Worm (Caenorhabditis elegans) whole organism, L3 larva: Measurements from ENCODE around the gene cpz-2.

Experiments used
- R02D3.7 ChIP-seq: fragments of 150-350 bp; optimal IDR thresholded peaks from 2 replicates; lab custom pipeline; 2014; ENCODE audit warnings: missing biosample characterization, missing genetic modification characterization
- ZK546.5 ChIP-seq: sonication (generic microtip); optimal IDR thresholded peaks from 2 replicates; lab custom pipeline; 2017; ENCODE audit warnings: missing biosample characterization, missing genetic modification characterization
- aly-2 ChIP-seq: fragments of 150-350 bp; optimal IDR thresholded peaks from 2 replicates; lab custom pipeline; 2014; ENCODE audit warnings: missing biosample characterization, missing genetic modification characterization
- ama-1 ChIP-seq: fragments of 150-350 bp; optimal IDR thresholded peaks from 2 replicates; lab custom pipeline; 2018
- ceh-16 ChIP-seq: sonication (generic microtip); optimal IDR thresholded peaks from 2 replicates; lab custom pipeline; 2017; ENCODE audit warnings: missing biosample characterization, missing genetic modification characterization
- ceh-28 ChIP-seq: fragments of 150-350 bp; optimal IDR thresholded peaks from 2 replicates; lab custom pipeline; 2014; ENCODE audit warnings: missing biosample characterization, missing genetic modification reagents, missing genetic modification characterization
- ceh-82 ChIP-seq: fragments of 150-350 bp; optimal IDR thresholded peaks from 2 replicates; lab custom pipeline; 2014; ENCODE audit warnings: missing biosample characterization, missing genetic modification characterization
- ceh-9 ChIP-seq: sonication (generic microtip); optimal IDR thresholded peaks from 2 replicates; lab custom pipeline; 2018; ENCODE audit warnings: missing biosample characterization, missing genetic modification characterization
- daf-12 ChIP-seq: fragments of 150-350 bp; optimal IDR thresholded peaks from 2 replicates; lab custom pipeline; 2014; ENCODE audit warnings: missing biosample characterization, missing genetic modification reagents, missing genetic modification characterization
- egl-5 ChIP-seq: fragments of 150-350 bp; optimal IDR thresholded peaks from 2 replicates; lab custom pipeline; 2017; ENCODE audit warnings: missing biosample characterization, missing genetic modification reagents, missing genetic modification characterization, inconsistent platforms
- elt-1 ChIP-seq: fragments of 150-350 bp; optimal IDR thresholded peaks from 2 replicates; lab custom pipeline; 2014; ENCODE audit warnings: missing biosample characterization, missing genetic modification characterization
- elt-2 ChIP-seq: sonication (generic microtip); optimal IDR thresholded peaks from 2 replicates; lab custom pipeline; 2016; ENCODE audit warnings: missing genetic modification reagents, mild to moderate bottlenecking, missing genetic modification characterization, missing compliant biosample characterization
- elt-3 ChIP-seq, 3 experiments: fragments of 150-350 bp in 1 of 3; sonication (generic microtip) in 2 of 3; optimal IDR thresholded peaks; 2 replicates in 2 of 3; 4 replicates in 1 of 3; lab custom pipeline; 2014 to 2017; ENCODE audit warnings: missing biosample characterization in 3 of 3, missing genetic modification characterization in 3 of 3
- eor-1 ChIP-seq, 2 experiments: fragments of 150-350 bp; optimal IDR thresholded peaks; 2 replicates each; lab custom pipeline; 2014 to 2018; ENCODE audit warnings: missing biosample characterization in 2 of 2, missing genetic modification characterization in 2 of 2
- fkh-10 ChIP-seq: sonication (generic microtip); optimal IDR thresholded peaks from 2 replicates; lab custom pipeline; 2017; ENCODE audit warnings: missing biosample characterization, missing genetic modification reagents, missing genetic modification characterization
- jun-1 ChIP-seq: fragments of 150-350 bp; optimal IDR thresholded peaks from 2 replicates; lab custom pipeline; 2014; ENCODE audit warnings: missing biosample characterization, missing genetic modification reagents, missing genetic modification characterization
- lin-15B ChIP-seq: fragments of 150-350 bp; optimal IDR thresholded peaks from 2 replicates; lab custom pipeline; 2014; ENCODE audit warnings: missing biosample characterization, missing genetic modification characterization
- lin-39 ChIP-seq: fragments of 150-350 bp; optimal IDR thresholded peaks from 2 replicates; lab custom pipeline; 2018; ENCODE audit warnings: missing biosample characterization, missing genetic modification reagents, missing genetic modification characterization
- mdl-1 ChIP-seq: fragments of 150-350 bp; optimal IDR thresholded peaks from 2 replicates; lab custom pipeline; 2014; ENCODE audit warnings: missing biosample characterization, missing genetic modification characterization
- nfya-1 ChIP-seq: sonication (generic microtip); optimal IDR thresholded peaks from 2 replicates; lab custom pipeline; 2017; ENCODE audit warnings: missing genetic modification characterization, mild to moderate bottlenecking, missing compliant biosample characterization, antibody characterized with exemption, moderate library complexity; ENCODE audit not compliant: insufficient read depth
- nhr-11 ChIP-seq: fragments of 150-350 bp; optimal IDR thresholded peaks from 2 replicates; lab custom pipeline; 2014; ENCODE audit warnings: missing biosample characterization, missing genetic modification characterization
- nhr-12 ChIP-seq: fragments of 150-350 bp; optimal IDR thresholded peaks from 2 replicates; lab custom pipeline; 2014; ENCODE audit warnings: missing biosample characterization, missing genetic modification characterization
- nhr-23 ChIP-seq: fragments of 150-350 bp; optimal IDR thresholded peaks from 2 replicates; lab custom pipeline; 2014; ENCODE audit warnings: missing biosample characterization, missing genetic modification reagents, missing genetic modification characterization
- nhr-237 ChIP-seq: fragments of 150-350 bp; optimal IDR thresholded peaks from 2 replicates; lab custom pipeline; 2014; ENCODE audit warnings: missing biosample characterization, missing genetic modification characterization
- nhr-25 ChIP-seq: sonication (generic microtip); optimal IDR thresholded peaks from 2 replicates; lab custom pipeline; 2017; ENCODE audit warnings: missing biosample characterization, missing genetic modification characterization
- nhr-43 ChIP-seq: sonication (generic microtip); optimal IDR thresholded peaks from 2 replicates; lab custom pipeline; 2016; ENCODE audit warnings: mild to moderate bottlenecking, missing genetic modification characterization, missing compliant biosample characterization; ENCODE audit not compliant: poor library complexity, severe bottlenecking
- nhr-67 ChIP-seq: fragments of 150-350 bp; optimal IDR thresholded peaks from 2 replicates; lab custom pipeline; 2014; ENCODE audit warnings: missing biosample characterization, missing genetic modification characterization
- nhr-76 ChIP-seq: fragments of 150-350 bp; sonication (generic microtip); optimal IDR thresholded peaks from 5 replicates; lab custom pipeline; 2014; ENCODE audit warnings: missing biosample characterization, missing genetic modification characterization
- nhr-77 ChIP-seq: fragments of 150-350 bp; optimal IDR thresholded peaks from 2 replicates; lab custom pipeline; 2014; ENCODE audit warnings: missing biosample characterization, missing genetic modification characterization
- pha-4 ChIP-seq: fragments of 150-350 bp; optimal IDR thresholded peaks from 2 replicates; lab custom pipeline; 2014; ENCODE audit warnings: missing biosample characterization, missing genetic modification reagents, missing genetic modification characterization
- pqm-1 ChIP-seq: fragments of 150-350 bp; optimal IDR thresholded peaks from 2 replicates; lab custom pipeline; 2017; ENCODE audit warnings: missing biosample characterization, missing genetic modification characterization, inconsistent platforms
- snpc-4 ChIP-seq: fragments of 150-350 bp; optimal IDR thresholded peaks from 2 replicates; lab custom pipeline; 2014; ENCODE audit warnings: missing biosample characterization, missing genetic modification characterization
- tbx-2 ChIP-seq: sonication (generic microtip); optimal IDR thresholded peaks from 2 replicates; lab custom pipeline; 2016; ENCODE audit warnings: mild to moderate bottlenecking, missing genetic modification characterization, missing compliant biosample characterization
- unc-39 ChIP-seq: sonication (generic microtip); optimal IDR thresholded peaks from 4 replicates; lab custom pipeline; 2017; ENCODE audit warnings: missing biosample characterization, missing genetic modification characterization
- unc-62 ChIP-seq: fragments of 150-350 bp; sonication (generic microtip); optimal IDR thresholded peaks from 4 replicates; lab custom pipeline; 2014; ENCODE audit warnings: missing biosample characterization, missing genetic modification reagents, missing genetic modification characterization
- zag-1 ChIP-seq: fragments of 150-350 bp; optimal IDR thresholded peaks from 2 replicates; lab custom pipeline; 2014; ENCODE audit warnings: missing biosample characterization, missing genetic modification characterization
- ztf-11 ChIP-seq: fragments of 150-350 bp; optimal IDR thresholded peaks from 2 replicates; lab custom pipeline; 2014; ENCODE audit warnings: missing biosample characterization, missing genetic modification characterization
- ztf-4 ChIP-seq: fragments of 150-350 bp; optimal IDR thresholded peaks from 2 replicates; lab custom pipeline; 2014; ENCODE audit warnings: missing biosample characterization, missing genetic modification characterization

cpz-2 gene

ce11 chrV:13363415-13363814 lies 17.6 kb upstream of the cpz-2 start, which contains the start of gene srg-46:
Gene srg-46 (plus strand): TSS chrV:13363715.
- no peak for TF ChIP-seq ama-1 (lab: Kevin White, UChicago)
- no peak for TF ChIP-seq daf-12
- no peak for TF ChIP-seq ceh-82 (tag; lab: Kevin White, UChicago)

DNA sequence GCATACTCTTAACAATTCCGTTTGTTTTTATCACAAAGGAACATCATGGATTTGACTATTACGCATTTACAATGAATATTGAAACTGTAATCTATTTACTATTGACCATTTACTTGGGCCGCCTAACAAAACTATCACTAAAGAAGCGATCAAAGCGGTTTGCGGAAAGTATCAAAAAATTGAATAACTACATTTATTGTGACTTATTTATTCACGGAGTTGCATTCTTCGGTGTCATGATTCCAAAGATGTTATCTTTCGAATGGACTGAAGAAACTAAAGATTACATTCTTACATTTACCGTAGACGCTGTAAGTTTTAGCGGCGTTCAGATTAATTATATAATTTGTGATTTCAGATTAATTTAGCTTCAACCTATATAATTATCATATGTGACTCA lies 16.8 kb upstream of the cpz-2 start:
- no peak for TF ChIP-seq egl-5
- no peak for TF ChIP-seq nhr-23 (tag; lab: Kevin White, UChicago)
- TF ChIP-seq pha-4 (tag; lab: Kevin White, UChicago) = no peak
- TF ChIP-seq R02D3.7 (tag; lab: Kevin White, UChicago) = no peak
- TF ChIP-seq mdl-1 (tag; lab: Kevin White, UChicago) = no peak
- no peak for TF ChIP-seq ceh-82 (tag; lab: Kevin White, UChicago)
- TF ChIP-seq tbx-2 (tag; lab: Kevin White, UChicago) = no peak
- TF ChIP-seq nhr-43 = no peak
- no peak for TF ChIP-seq elt-2 (tag; lab: Kevin White, UChicago)
- TF ChIP-seq ama-1 (lab: Kevin White, UChicago) = no peak
- no peak for TF ChIP-seq nhr-76 (tag; lab: Kevin White, UChicago)
- TF ChIP-seq snpc-4 (tag; lab: Kevin White, UChicago) = no peak
- TF ChIP-seq ztf-4 = no peak

DNA sequence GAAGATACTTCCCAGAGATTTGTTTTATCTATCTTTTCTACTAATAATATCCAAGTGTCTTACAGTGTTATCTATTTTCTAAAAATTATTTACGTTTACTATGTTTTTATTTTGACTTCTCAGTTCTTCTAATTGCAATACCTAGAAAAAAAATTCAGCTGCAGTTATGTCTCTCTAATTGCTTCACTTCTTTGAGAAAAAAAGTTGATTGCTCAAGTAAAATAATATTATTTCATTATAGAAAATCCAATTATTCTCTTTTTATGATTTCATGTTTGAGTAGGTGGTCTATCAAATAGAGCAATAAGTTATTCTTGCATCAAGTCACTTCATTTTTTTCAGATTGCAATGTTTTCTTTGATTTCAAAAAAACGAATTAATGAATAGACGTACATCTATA lies 14.5 kb upstream of the cpz-2 start:
- TF ChIP-seq ceh-28 (tag; lab: Kevin White, UChicago) (no peak), fkh-10 (GFP tag; lab: Kevin White, UChicago) (peak; percentile 56)
- TF ChIP-seq, all 47 proteins: peak for 1

DNA sequence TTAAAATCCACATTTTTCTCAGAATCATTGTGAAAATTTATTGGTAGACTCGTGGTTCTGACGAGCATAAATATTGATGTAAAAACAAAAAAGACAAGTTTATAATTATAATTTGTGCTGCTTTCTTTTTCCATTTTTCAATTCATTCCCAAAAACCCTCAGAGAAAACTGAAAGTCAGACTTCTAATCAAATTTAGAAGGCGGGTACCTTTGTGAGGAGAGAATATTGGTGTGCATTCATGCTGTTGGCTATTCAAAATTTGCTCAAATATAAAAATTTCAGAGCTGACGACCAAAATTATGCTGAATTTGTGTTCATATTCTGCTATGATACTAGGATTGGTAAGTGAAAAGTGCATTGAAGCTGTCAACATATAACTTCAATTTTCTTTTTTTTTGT lies 14.0 kb upstream of the cpz-2 start, which contains the start of gene srx-125:
srx-125 (plus strand) TSS at position 301 of the 400 bp plus-strand sequence.
- TF ChIP-seq unc-62 (GFP tag; lab: Kevin White, UChicago) (no peak), lin-15B (tag; lab: Kevin White, UChicago) (no peak), nhr-77 (tag; lab: Kevin White, UChicago) (no peak), pha-4 (tag; lab: Kevin White, UChicago) (no peak), ztf-4 (no peak)

- TF ChIP-seq nhr-43 (peak; percentile 28), elt-3 (tag; optimal IDR thresholded peaks at IDR 0.05; lab: Kevin White, UChicago) (no peak), jun-1 (tag; lab: Kevin White, UChicago) (peak; percentile 73), nhr-67 (tag; lab: Kevin White, UChicago) (no peak), pqm-1 (tag; lab: Kevin White, UChicago) (peak; percentile 79), elt-2 (tag; lab: Kevin White, UChicago) (peak; percentile 83)
Measured at ce11 chrV:13369663-13370062, 11.3 kb upstream of the cpz-2 start.

- TF ChIP-seq ZK546.5 (tag; lab: Kevin White, UChicago) (no peak), snpc-4 (tag; lab: Kevin White, UChicago) (no peak), mdl-1 (tag; lab: Kevin White, UChicago) (no peak), nhr-25 (tag; lab: Kevin White, UChicago) (no peak), nhr-11 (tag; lab: Kevin White, UChicago) (no peak), eor-1 (tag; optimal IDR thresholded peaks at IDR 0.05; lab: Kevin White, UChicago) (no peak), lin-39 (no peak), ztf-11 (tag; lab: Kevin White, UChicago) (no peak)
Measured at ce11 chrV:13370265-13370664, 10.7 kb upstream of the cpz-2 start.

ce11 chrV:13371336-13371735 lies 9.7 kb upstream of the cpz-2 start:
- TF ChIP-seq zag-1 (tag; lab: Kevin White, UChicago) (no peak), nhr-25 (tag; lab: Kevin White, UChicago) (peak; percentile 99), elt-1 (tag; lab: Kevin White, UChicago) (peak; percentile 57), ZK546.5 (tag; lab: Kevin White, UChicago) (no peak), unc-39 (tag; lab: Kevin White, UChicago) (no peak), nhr-77 (tag; lab: Kevin White, UChicago) (no peak), nhr-67 (tag; lab: Kevin White, UChicago) (no peak), ceh-9 (tag; lab: Kevin White, UChicago) (no peak), nfya-1 (peak; percentile 13), nhr-237 (no peak), pqm-1 (tag; lab: Kevin White, UChicago) (no peak), ztf-4 (no peak), unc-62 (GFP tag; lab: Kevin White, UChicago) (peak; percentile 43), mdl-1 (tag; lab: Kevin White, UChicago) (peak; percentile 12), nhr-23 (tag; lab: Kevin White, UChicago) (peak; percentile 99), fkh-10 (GFP tag; lab: Kevin White, UChicago) (no peak), nhr-12 (tag; lab: Kevin White, UChicago) (no peak), nhr-43 (peak; percentile 86), nhr-76 (tag; lab: Kevin White, UChicago) (no peak), aly-2 (tag; lab: Kevin White, UChicago) (no peak), ztf-11 (tag; lab: Kevin White, UChicago) (no peak), ceh-16 (tag; lab: Kevin White, UChicago) (no peak), egl-5 (peak; percentile 64), elt-2 (tag; lab: Kevin White, UChicago) (peak; percentile 1), tbx-2 (tag; lab: Kevin White, UChicago) (peak; percentile 69), R02D3.7 (tag; lab: Kevin White, UChicago) (no peak), lin-39 (no peak)
